Worm (Caenorhabditis elegans): ENCODE results near the gene M60.7.

Gene M60.7

DNA sequence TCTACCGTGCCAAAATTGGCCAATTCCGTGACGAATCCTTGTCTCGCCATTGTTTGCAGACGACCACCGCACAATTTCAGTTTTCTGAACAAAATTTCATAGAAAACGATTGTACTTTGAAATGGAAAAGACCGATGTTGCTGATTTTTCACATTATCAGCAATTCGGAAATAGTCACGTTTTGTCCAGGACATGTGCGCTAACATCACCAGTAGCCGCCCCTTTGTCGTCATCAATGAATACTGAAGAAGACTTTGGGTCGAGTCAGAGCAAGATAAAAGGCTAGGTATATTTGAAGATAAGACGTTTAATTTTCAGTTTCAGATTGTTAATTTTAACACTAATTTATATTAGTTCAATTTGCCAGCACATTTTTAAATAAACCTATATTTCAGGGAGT, 19.1 kb downstream of the M60.7 start, which contains the start of gene endu-2:
TSS of gene endu-2 (plus strand) at position 396 of the 400 bp plus-strand sequence.
- TF ChIP-seq M03D4.4 (tag; optimal IDR thresholded peaks at IDR 0.05), result no peak
- no peak for TF ChIP-seq pha-4 (tag; optimal IDR thresholded peaks at IDR 0.05)
- no peak for TF ChIP-seq unc-62 (GFP tag; optimal IDR thresholded peaks at IDR 0.05)
- TF ChIP-seq mls-2 (tag; optimal IDR thresholded peaks at IDR 0.05), result no peak
- TF ChIP-seq mab-5 (tag; optimal IDR thresholded peaks at IDR 0.05), result no peak
- no peak for TF ChIP-seq ces-1 (GFP tag; optimal IDR thresholded peaks at IDR 0.05)
- TF ChIP-seq ham-2 (GFP tag; optimal IDR thresholded peaks at IDR 0.05), result no peak

DNA sequence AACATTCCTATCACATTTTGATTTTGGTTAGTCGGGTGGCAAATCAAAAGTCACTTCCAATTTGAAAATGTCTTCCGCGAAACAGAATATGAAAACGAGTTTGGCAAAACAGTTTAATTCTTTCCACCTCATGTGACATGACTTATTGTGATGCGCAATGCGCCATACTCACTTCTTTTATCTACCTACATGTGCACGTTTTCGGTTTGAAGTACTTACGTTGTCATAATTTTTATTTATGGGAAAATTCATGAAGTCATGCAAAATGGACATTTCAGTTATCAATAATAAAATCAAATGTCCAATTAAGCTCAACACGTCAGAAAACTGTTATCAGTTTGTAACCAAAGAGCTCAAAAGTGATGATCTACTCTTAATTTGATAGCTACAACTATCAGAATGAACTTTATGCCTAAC, 22.3 kb downstream of the M60.7 start:
- TF ChIP-seq cnd-1 (tag; optimal IDR thresholded peaks at IDR 0.05) (no peak), nhr-76 (tag; optimal IDR thresholded peaks at IDR 0.05) (no peak), nhr-237 (tag; optimal IDR thresholded peaks at IDR 0.05) (no peak), nhr-12 (tag; optimal IDR thresholded peaks at IDR 0.05) (no peak), bed-3 (GFP tag; optimal IDR thresholded peaks at IDR 0.05) (no peak), elt-3 (tag; optimal IDR thresholded peaks at IDR 0.05) (no peak), sem-2 (GFP tag; optimal IDR thresholded peaks at IDR 0.05) (no peak), lin-13 (tag; optimal IDR thresholded peaks at IDR 0.05) (no peak), nhr-28 (tag; optimal IDR thresholded peaks at IDR 0.05) (no peak), pha-4 (tag; optimal IDR thresholded peaks at IDR 0.05) (no peak)

DNA sequence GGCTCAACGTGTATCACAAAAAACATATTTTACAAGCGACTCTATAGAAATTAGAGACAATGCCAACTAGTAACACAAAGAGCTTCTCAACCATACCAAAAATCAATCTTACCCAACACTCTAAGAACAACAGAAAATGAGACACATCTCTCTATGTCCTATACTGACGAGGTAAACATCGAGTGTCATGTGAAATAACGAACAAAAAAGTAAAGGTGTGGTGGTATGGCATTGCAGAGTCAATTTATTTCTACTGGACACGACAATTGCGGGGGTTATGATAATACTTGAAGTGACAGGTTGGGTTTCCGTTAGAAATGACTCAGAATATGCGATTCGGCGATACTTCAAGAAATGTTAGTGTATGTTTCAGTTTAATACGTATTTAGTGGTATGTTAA, 24.5 kb downstream of the M60.7 start:
- TF ChIP-seq nhr-76 (tag; optimal IDR thresholded peaks at IDR 0.05) (no peak), flh-1 (GFP tag; optimal IDR thresholded peaks at IDR 0.05) (no peak), pha-4 (tag; optimal IDR thresholded peaks at IDR 0.05) (no peak), snpc-4 (tag; optimal IDR thresholded peaks at IDR 0.05) (no peak), zip-8 (tag; optimal IDR thresholded peaks at IDR 0.05) (no peak), drap-1 (GFP tag; optimal IDR thresholded peaks at IDR 0.05) (no peak), ceh-83 (GFP tag; optimal IDR thresholded peaks at IDR 0.05) (no peak), lsy-2 (tag; optimal IDR thresholded peaks at IDR 0.05) (no peak), ceh-39 (tag; optimal IDR thresholded peaks at IDR 0.05) (no peak), M03D4.4 (tag; optimal IDR thresholded peaks at IDR 0.05) (no peak), mab-5 (tag; optimal IDR thresholded peaks at IDR 0.05) (no peak), mep-1 (tag; optimal IDR thresholded peaks at IDR 0.05) (no peak), ces-1 (GFP tag; optimal IDR thresholded peaks at IDR 0.05) (no peak), unc-39 (tag; optimal IDR thresholded peaks at IDR 0.05) (no peak), nhr-12 (tag; optimal IDR thresholded peaks at IDR 0.05) (no peak), hlh-1 (tag; optimal IDR thresholded peaks at IDR 0.05) (no peak), elt-3 (tag; optimal IDR thresholded peaks at IDR 0.05) (no peak), lin-13 (tag; optimal IDR thresholded peaks at IDR 0.05) (no peak)

DNA sequence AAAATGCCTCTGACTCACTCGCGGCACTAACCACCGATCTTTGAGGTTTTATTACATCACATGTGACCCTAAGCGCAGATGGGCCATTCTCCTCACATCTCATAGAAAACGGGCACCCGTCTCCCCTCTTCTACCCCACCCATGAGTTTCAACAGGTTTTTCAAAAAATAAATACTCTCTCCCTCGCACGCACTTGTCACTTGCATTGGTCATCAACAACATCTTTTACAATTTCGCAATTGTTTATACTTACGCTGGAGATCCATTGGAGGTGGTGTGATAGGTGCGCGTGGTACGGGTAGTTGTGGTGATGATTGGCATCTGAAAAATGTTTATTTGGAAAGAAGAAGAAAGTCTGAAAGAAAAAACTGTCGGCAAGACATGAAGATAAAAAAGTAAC, 25.0 kb downstream of the M60.7 start, which contains the start of gene M60.4:
TSS of gene M60.4 (minus strand) at position 321 of the 400 bp plus-strand sequence.
- no peak for TF ChIP-seq mep-1 (tag; optimal IDR thresholded peaks at IDR 0.05)
- TF ChIP-seq sptf-1 (tag; optimal IDR thresholded peaks at IDR 0.05), result no peak
- peak; percentile 54 for TF ChIP-seq unc-62 (GFP tag; optimal IDR thresholded peaks at IDR 0.05)

DNA sequence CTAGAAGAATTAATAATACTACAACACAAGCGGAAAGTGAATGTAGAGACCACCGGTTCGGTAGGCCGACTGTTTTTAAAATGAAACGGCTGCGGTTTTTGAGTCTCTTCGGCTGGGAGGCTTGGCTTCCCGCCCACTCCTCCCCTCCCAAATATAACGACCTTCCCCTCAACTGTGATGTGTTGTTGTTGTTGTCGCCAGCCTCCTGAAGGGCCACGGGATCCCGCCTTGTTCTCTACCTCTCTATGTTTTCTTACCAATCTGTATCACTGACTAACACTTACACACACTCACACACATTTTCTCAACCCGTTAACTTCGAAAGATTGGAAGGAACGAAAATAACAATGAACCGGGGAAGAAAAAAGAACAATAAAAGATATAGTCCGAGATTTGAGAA, 27.4 kb downstream of the M60.7 start:
- TF ChIP-seq hlh-1 (tag; optimal IDR thresholded peaks at IDR 0.05) (no peak), bed-3 (GFP tag; optimal IDR thresholded peaks at IDR 0.05) (no peak)

DNA sequence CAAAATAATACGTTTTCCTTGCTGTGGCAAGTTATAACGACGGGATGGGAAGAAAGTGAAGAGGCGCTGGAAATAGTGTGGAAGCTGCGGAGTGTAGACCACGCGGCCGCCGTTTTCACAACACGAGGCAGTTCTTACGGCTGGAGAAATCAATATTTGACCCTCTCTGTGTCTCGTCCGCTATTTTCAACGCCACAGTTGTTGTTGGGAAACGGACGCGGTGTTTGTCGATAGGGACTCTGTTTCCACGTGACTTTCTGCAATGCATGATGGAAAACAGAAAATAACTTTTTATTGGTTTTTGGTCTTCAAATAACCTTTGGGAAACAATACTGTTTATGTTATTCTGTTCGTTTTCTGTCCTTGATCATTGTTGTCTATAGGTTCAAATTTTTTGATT, 29.1 kb downstream of the M60.7 start, which contains the start of gene K02A6.3:
TSS of gene K02A6.3 (minus strand) at position 74 of the 400 bp plus-strand sequence.
- TF ChIP-seq ceh-39 (tag; optimal IDR thresholded peaks at IDR 0.05) (no peak), elt-1 (tag; optimal IDR thresholded peaks at IDR 0.05; ENCODE audit: borderline replicate concordance, insufficient read depth) (no peak), ham-2 (GFP tag; optimal IDR thresholded peaks at IDR 0.05) (peak; percentile 4), blmp-1 (tag; optimal IDR thresholded peaks at IDR 0.05) (peak; percentile 56), tbx-8 (GFP tag; optimal IDR thresholded peaks at IDR 0.05) (no peak), drap-1 (GFP tag; optimal IDR thresholded peaks at IDR 0.05) (peak; percentile 6), nhr-237 (tag; optimal IDR thresholded peaks at IDR 0.05) (peak; percentile 44), unc-62 (GFP tag; optimal IDR thresholded peaks at IDR 0.05) (peak; percentile 16), cnd-1 (tag; optimal IDR thresholded peaks at IDR 0.05) (peak; percentile 2), hlh-1 (tag; optimal IDR thresholded peaks at IDR 0.05) (peak; percentile 81), unc-120 (tag; optimal IDR thresholded peaks at IDR 0.05; ENCODE audit: poor library complexity, severe bottlenecking) (peak; percentile 53), bed-3 (GFP tag; optimal IDR thresholded peaks at IDR 0.05) (no peak), pha-4 (tag; optimal IDR thresholded peaks at IDR 0.05) (peak; percentile 57), ces-1 (GFP tag; optimal IDR thresholded peaks at IDR 0.05) (peak; percentile 48), lsy-2 (tag; optimal IDR thresholded peaks at IDR 0.05) (no peak)

Measured in whole organism, mixed stage, embryonic.